Fruit fly (Drosophila melanogaster) whole organism, prepupa: Measurements from ENCODE around the gene CG42869.
"Not testable (repeated sequence)": the region's sequence is repeated elsewhere in the genome, so short reads cannot be mapped to it uniquely, and the experiment has no call there.

ENCODE experiments used
- Blimp-1 ChIP-seq: fragments of 200-800 bp; sonication (Bioruptor generic); optimal IDR thresholded peaks from 3 replicates; lab custom pipeline; 2017; ENCODE audit warnings: missing biosample characterization, missing genetic modification characterization, mild to moderate bottlenecking, moderate library complexity, missing genetic modification reagents
- CG10669 ChIP-seq: fragments of 200-800 bp; sonication (Bioruptor generic); optimal IDR thresholded peaks from 3 replicates; lab custom pipeline; 2018; ENCODE audit warnings: missing biosample characterization, mild to moderate bottlenecking, missing genetic modification characterization, moderate library complexity
- CG11294 ChIP-seq: fragments of 200-800 bp; sonication (Bioruptor generic); IDR thresholded peaks from 2 replicates; pipeline ENCODE4 v1.3.6; 2022; ENCODE audit warnings: missing biosample characterization, missing genetic modification characterization
- CG11762 ChIP-seq: fragments of 200-800 bp; sonication (Bioruptor generic); optimal IDR thresholded peaks from 3 replicates; lab custom pipeline; 2016; ENCODE audit warnings: missing biosample characterization, missing genetic modification characterization; ENCODE audit not compliant: insufficient read depth
- CG15336 ChIP-seq: fragments of 200-800 bp; sonication (Bioruptor generic); IDR thresholded peaks from 2 replicates; pipeline ENCODE4 v1.3.6; 2022; ENCODE audit warnings: missing biosample characterization, missing genetic modification characterization
- CG1621 ChIP-seq: fragments of 200-800 bp; sonication (Bioruptor generic); optimal IDR thresholded peaks from 3 replicates; lab custom pipeline; 2018; ENCODE audit warnings: missing biosample characterization, mild to moderate bottlenecking, missing genetic modification characterization
- CG3032 ChIP-seq: fragments of 200-800 bp; optimal IDR thresholded peaks from 2 replicates; lab custom pipeline; 2019; ENCODE audit warnings: missing biosample characterization, mild to moderate bottlenecking, missing genetic modification characterization, moderate library complexity
- CG31627 ChIP-seq: fragments of 200-800 bp; sonication (Bioruptor generic); optimal IDR thresholded peaks from 3 replicates; lab custom pipeline; 2016; ENCODE audit warnings: missing biosample characterization, missing genetic modification characterization
- CG32006 ChIP-seq: fragments of 200-800 bp; sonication (Bioruptor generic); optimal IDR thresholded peaks from 3 replicates; lab custom pipeline; 2017; ENCODE audit warnings: missing biosample characterization, mild to moderate bottlenecking, missing genetic modification characterization
- CG34406 ChIP-seq: fragments of 200-800 bp; sonication (Bioruptor generic); optimal IDR thresholded peaks from 3 replicates; lab custom pipeline; 2016; ENCODE audit warnings: missing biosample characterization, missing genetic modification characterization
- CG3919 ChIP-seq: fragments of 200-800 bp; sonication (Bioruptor generic); optimal IDR thresholded peaks from 3 replicates; lab custom pipeline; 2016; ENCODE audit warnings: missing biosample characterization, missing genetic modification characterization
- CG6163 ChIP-seq: fragments of 200-800 bp; sonication (Bioruptor generic); IDR thresholded peaks from 3 replicates; pipeline ENCODE4 v1.3.6; 2022; ENCODE audit warnings: missing biosample characterization, missing genetic modification characterization
- CG6808 ChIP-seq: fragments of 200-800 bp; sonication (Bioruptor generic); optimal IDR thresholded peaks from 3 replicates; lab custom pipeline; 2017; ENCODE audit warnings: missing biosample characterization, missing genetic modification characterization, mild to moderate bottlenecking, moderate library complexity, missing genetic modification reagents
- CG6854 ChIP-seq: fragments of 200-800 bp; sonication (Bioruptor generic); optimal IDR thresholded peaks from 2 replicates; lab custom pipeline; 2017; ENCODE audit warnings: missing biosample characterization, mild to moderate bottlenecking, missing genetic modification characterization
- CG7368 ChIP-seq: fragments of 200-800 bp; sonication (Bioruptor generic); optimal IDR thresholded peaks from 3 replicates; lab custom pipeline; 2016; ENCODE audit warnings: missing biosample characterization, missing genetic modification characterization
- CG8119 ChIP-seq: fragments of 200-800 bp; sonication (Bioruptor generic); IDR thresholded peaks from 3 replicates; pipeline ENCODE4 v1.3.6; 2022; ENCODE audit warnings: missing biosample characterization, missing genetic modification characterization
- CG8319 ChIP-seq: fragments of 200-800 bp; sonication (Bioruptor generic); optimal IDR thresholded peaks from 3 replicates; lab custom pipeline; 2016; ENCODE audit warnings: missing biosample characterization, missing genetic modification characterization
- CG8632 ChIP-seq: fragments of 200-800 bp; sonication (Bioruptor generic); optimal IDR thresholded peaks from 3 replicates; lab custom pipeline; 2016; ENCODE audit warnings: missing biosample characterization, missing genetic modification characterization
- Eip75B ChIP-seq: fragments of 200-800 bp; sonication (Bioruptor generic); optimal IDR thresholded peaks from 3 replicates; lab custom pipeline; 2016; ENCODE audit warnings: missing biosample characterization, missing genetic modification characterization
- Eip78C ChIP-seq: fragments of 200-800 bp; sonication (Bioruptor generic); peaks from one replicate; lab custom pipeline; 2016; ENCODE audit warnings: missing biosample characterization, missing genetic modification characterization
- Eip93F ChIP-seq: fragments of 200-800 bp; sonication (Bioruptor generic); optimal IDR thresholded peaks from 2 replicates; lab custom pipeline; 2016; ENCODE audit warnings: missing biosample characterization, mild to moderate bottlenecking, missing genetic modification characterization
- Ets21C ChIP-seq: fragments of 200-800 bp; sonication (Bioruptor generic); optimal IDR thresholded peaks from 3 replicates; lab custom pipeline; 2016; ENCODE audit warnings: missing biosample characterization, missing genetic modification characterization
- Ets96B ChIP-seq: fragments of 200-800 bp; optimal IDR thresholded peaks from 2 replicates; lab custom pipeline; 2019; ENCODE audit warnings: missing biosample characterization, mild to moderate bottlenecking, missing genetic modification characterization, moderate library complexity
- Gug ChIP-seq: fragments of 200-800 bp; sonication (Bioruptor generic); IDR thresholded peaks from 2 replicates; pipeline ENCODE4 v1.3.6; 2022; ENCODE audit warnings: missing biosample characterization, missing genetic modification characterization
- Hr38 ChIP-seq: sonication (Bioruptor generic); optimal IDR thresholded peaks from 2 replicates; lab custom pipeline; 2016; ENCODE audit warnings: missing biosample characterization, missing genetic modification characterization
- Hr39 ChIP-seq: fragments of 200-800 bp; sonication (Bioruptor generic); optimal IDR thresholded peaks from 2 replicates; lab custom pipeline; 2016; ENCODE audit warnings: missing biosample characterization, missing genetic modification characterization
- Hr4 ChIP-seq: fragments of 200-800 bp; sonication (Bioruptor generic); optimal IDR thresholded peaks from 3 replicates; lab custom pipeline; 2016; ENCODE audit warnings: missing biosample characterization, missing genetic modification characterization
- Met ChIP-seq: fragments of 200-800 bp; sonication (Bioruptor generic); optimal IDR thresholded peaks from 3 replicates; lab custom pipeline; 2016; ENCODE audit warnings: missing biosample characterization, missing genetic modification characterization
- Smox ChIP-seq: fragments of 200-800 bp; sonication (Bioruptor generic); optimal IDR thresholded peaks from 3 replicates; lab custom pipeline; 2016; ENCODE audit warnings: missing biosample characterization, missing genetic modification characterization
- Sox14 ChIP-seq: fragments of 200-800 bp; sonication (Bioruptor generic); optimal IDR thresholded peaks from 3 replicates; lab custom pipeline; 2016; ENCODE audit warnings: missing biosample characterization, missing genetic modification characterization
- Sox15 ChIP-seq: fragments of 200-800 bp; sonication (Bioruptor generic); optimal IDR thresholded peaks from 3 replicates; lab custom pipeline; 2016; ENCODE audit warnings: missing biosample characterization, missing genetic modification characterization
- achi ChIP-seq: fragments of 200-800 bp; sonication (Bioruptor generic); optimal IDR thresholded peaks from 3 replicates; lab custom pipeline; 2016; ENCODE audit warnings: missing biosample characterization, missing genetic modification characterization
- acj6 ChIP-seq: fragments of 200-800 bp; sonication (Bioruptor generic); optimal IDR thresholded peaks from 3 replicates; lab custom pipeline; 2016; ENCODE audit warnings: missing biosample characterization, missing genetic modification characterization
- dac ChIP-seq: fragments of 200-800 bp; sonication (Bioruptor generic); optimal IDR thresholded peaks from 2 replicates; lab custom pipeline; 2017; ENCODE audit warnings: missing biosample characterization, mild to moderate bottlenecking, missing genetic modification characterization
- dsx ChIP-seq: fragments of 200-800 bp; optimal IDR thresholded peaks from 3 replicates; lab custom pipeline; 2019; ENCODE audit warnings: missing biosample characterization, mild to moderate bottlenecking, missing genetic modification characterization, moderate library complexity; ENCODE audit not compliant: poor library complexity, severe bottlenecking
- eg ChIP-seq: fragments of 200-800 bp; sonication (Bioruptor generic); IDR thresholded peaks from 3 replicates; pipeline ENCODE4 v1.3.6; 2022; ENCODE audit warnings: missing biosample characterization, missing genetic modification characterization
- fd59A ChIP-seq: fragments of 200-800 bp; sonication (Bioruptor generic); optimal IDR thresholded peaks from 2 replicates; lab custom pipeline; 2017; ENCODE audit warnings: missing biosample characterization, mild to moderate bottlenecking, missing genetic modification characterization, missing genetic modification reagents
- fd85E ChIP-seq: fragments of 200-800 bp; sonication (Bioruptor generic); optimal IDR thresholded peaks from 3 replicates; lab custom pipeline; 2016; ENCODE audit warnings: missing biosample characterization, missing genetic modification characterization
- fkh ChIP-seq: fragments of 200-800 bp; sonication (Bioruptor generic); optimal IDR thresholded peaks from 3 replicates; lab custom pipeline; 2017; ENCODE audit warnings: missing biosample characterization, mild to moderate bottlenecking, missing genetic modification characterization, moderate library complexity
- net ChIP-seq: fragments of 200-800 bp; sonication (Bioruptor generic); optimal IDR thresholded peaks from 3 replicates; lab custom pipeline; 2016; ENCODE audit warnings: missing biosample characterization, missing genetic modification characterization
- pdm3 ChIP-seq: fragments of 200-800 bp; sonication (Bioruptor generic); optimal IDR thresholded peaks from 3 replicates; lab custom pipeline; 2016; ENCODE audit warnings: missing biosample characterization, missing genetic modification characterization
- salr ChIP-seq, 2 experiments: fragments of 200-800 bp; sonication (Bioruptor generic); optimal IDR thresholded peaks; 3 replicates each; lab custom pipeline; 2016 to 2018; ENCODE audit warnings: missing biosample characterization in 2 of 2, missing genetic modification characterization in 2 of 2, mild to moderate bottlenecking in 1 of 2
- spab ChIP-seq: fragments of 200-800 bp; sonication (Bioruptor generic); optimal IDR thresholded peaks from 2 replicates; lab custom pipeline; 2017; ENCODE audit warnings: missing biosample characterization, mild to moderate bottlenecking, missing genetic modification characterization, missing genetic modification reagents
- svp ChIP-seq: fragments of 200-800 bp; sonication (Bioruptor generic); peaks from one replicate; lab custom pipeline; 2016; ENCODE audit warnings: missing biosample characterization, missing genetic modification characterization
- topi ChIP-seq: fragments of 200-800 bp; sonication (Bioruptor generic); optimal IDR thresholded peaks from 3 replicates; lab custom pipeline; 2016; ENCODE audit warnings: missing biosample characterization, missing genetic modification characterization
- vri ChIP-seq: fragments of 200-800 bp; sonication (Bioruptor generic); optimal IDR thresholded peaks from 3 replicates; lab custom pipeline; 2016; ENCODE audit warnings: missing biosample characterization, mild to moderate bottlenecking, missing genetic modification characterization

Gene CG42869

dm6 chr3R:21737264-21737663 lies 615 bp upstream of the CG42869 start, which contains the start of gene CG42870:
CG42870 (minus strand) TSS chr3R:21737364.
- TF ChIP-seq CG8632 (GFP tag; lab: Kevin White, UChicago) (no peak), Hr39 (no peak), CG15336 (GFP tag; lab: Robert Waterston, UW) (no peak), acj6 (GFP tag; lab: Kevin White, UChicago) (no peak), CG11294 (GFP tag; lab: Robert Waterston, UW) (no peak), Hr4 (no peak), fkh (no peak), Hr38 (no peak), dac (GFP tag; lab: Kevin White, UChicago) (no peak), dsx (no peak), CG32006 (GFP tag; lab: Kevin White, UChicago) (no peak), spab (GFP tag; lab: Kevin White, UChicago) (no peak), Smox (GFP tag; lab: Kevin White, UChicago) (no peak), Sox15 (GFP tag; lab: Kevin White, UChicago) (no peak), CG10669 (GFP tag; lab: Kevin White, UChicago) (no peak), Gug (no peak)

DNA sequence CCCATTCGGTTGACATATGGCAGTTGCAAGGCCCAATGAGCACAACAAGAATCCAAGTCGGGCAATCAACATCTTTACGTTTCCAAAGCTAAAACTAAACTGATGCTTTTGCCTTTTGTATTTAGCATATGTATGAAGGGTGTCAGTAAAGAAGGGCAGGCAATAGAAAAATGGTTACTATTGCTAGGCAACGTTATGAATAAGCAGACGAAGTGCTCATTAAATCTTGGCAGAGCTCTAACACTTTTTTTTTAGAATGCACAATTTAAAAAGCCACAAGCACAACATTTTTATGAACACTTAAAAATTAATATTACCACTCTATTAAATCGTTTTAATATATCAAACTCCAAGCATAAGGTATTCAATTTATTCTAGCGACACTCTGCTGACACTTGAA lies 453 bp downstream of the CG42869 start, which contains the start of gene Sfp93F:
Gene Sfp93F (minus strand): TSS at position 101 of the 400 bp plus-strand sequence.
- not testable (repeated sequence) for TF ChIP-seq CG8119 (GFP tag; lab: Robert Waterston, UW); Sox15 (GFP tag; lab: Kevin White, UChicago); CG3919 (GFP tag; lab: Kevin White, UChicago)

- TF ChIP-seq CG32006 (GFP tag; lab: Kevin White, UChicago) (peak; percentile 92), Ets21C (GFP tag; lab: Kevin White, UChicago) (peak; percentile 1), svp (GFP tag; lab: Kevin White, UChicago) (peak; percentile 54), Hr38 (peak; percentile 63), CG11762 (GFP tag; lab: Kevin White, UChicago) (peak; percentile 33), Met (GFP tag; lab: Kevin White, UChicago) (peak; percentile 59), fd59A (no peak), CG31627 (peak; percentile 46), CG11294 (GFP tag; lab: Robert Waterston, UW) (peak; percentile 48; the same call in 1 of the 2 replicates), CG34406 (GFP tag; lab: Kevin White, UChicago) (peak; percentile 60), Gug (peak; percentile 62), Eip93F (GFP tag; lab: Kevin White, UChicago) (no peak), dac (GFP tag; lab: Kevin White, UChicago) (peak; percentile 74), dsx (peak; percentile 40), CG3032 (tag; lab: Kevin White, UChicago) (peak; percentile 24), CG8319 (GFP tag; lab: Kevin White, UChicago) (no peak), topi (GFP tag; lab: Kevin White, UChicago) (peak; percentile 22), net (GFP tag; lab: Kevin White, UChicago) (peak; percentile 70), spab (GFP tag; lab: Kevin White, UChicago) (peak; percentile 14), Eip78C (GFP tag; lab: Kevin White, UChicago) (peak; percentile 93), fd85E (GFP tag; lab: Kevin White, UChicago) (no peak), Ets96B (tag; lab: Kevin White, UChicago) (peak; percentile 40), CG8119 (GFP tag; lab: Robert Waterston, UW) (peak; percentile 92), vri (GFP tag; lab: Kevin White, UChicago) (peak; percentile 18), Sox14 (peak; percentile 51), Blimp-1 (GFP tag; lab: Kevin White, UChicago) (no peak), CG6854 (GFP tag; lab: Kevin White, UChicago) (no peak), Eip75B (GFP tag; lab: Kevin White, UChicago) (peak; percentile 54), CG7368 (GFP tag; lab: Kevin White, UChicago) (peak; percentile 9), CG6163 (GFP tag; lab: Robert Waterston, UW) (peak; percentile 87), Smox (GFP tag; lab: Kevin White, UChicago) (peak; percentile 57), eg (GFP tag; lab: Robert Waterston, UW) (peak; percentile 90), CG1621 (tag; lab: Kevin White, UChicago) (no peak), salr (GFP tag; optimal IDR thresholded peaks at IDR 0.05; lab: Kevin White, UChicago) (peak in 1 of 2 experiments; percentile 56), acj6 (GFP tag; lab: Kevin White, UChicago) (peak; percentile 70), Hr4 (peak; percentile 95), CG6808 (GFP tag; lab: Kevin White, UChicago) (no peak), pdm3 (GFP tag; lab: Kevin White, UChicago) (peak; percentile 76), achi (GFP tag; lab: Kevin White, UChicago) (peak; percentile 78), CG3919 (GFP tag; lab: Kevin White, UChicago) (peak; percentile 51)
Measured at dm6 chr3R:21732901-21733300, 3.7 kb downstream of the CG42869 start.
